Fruit fly (Drosophila melanogaster) whole organism, embryonic: ENCODE measurements around the gene CG31633.

ENCODE experiments used
- BtbVII ChIP-seq: fragments of 200-800 bp; sonication (Bioruptor generic); optimal IDR thresholded peaks from 3 replicates; lab custom pipeline; 2017; ENCODE audit warnings: missing biosample characterization, mild to moderate bottlenecking, missing genetic modification characterization
- CG11398 ChIP-seq: fragments of 200-800 bp; sonication (Bioruptor generic); optimal IDR thresholded peaks from 2 replicates; lab custom pipeline; 2016; ENCODE audit warnings: missing biosample characterization, missing genetic modification characterization
- CG15011 ChIP-seq: fragments of 200-800 bp; sonication (Bioruptor generic); optimal IDR thresholded peaks from 3 replicates; lab custom pipeline; 2018; ENCODE audit warnings: missing biosample characterization, mild to moderate bottlenecking, missing genetic modification characterization
- CG15479 ChIP-seq: fragments of 200-800 bp; sonication (Bioruptor generic); optimal IDR thresholded peaks from 3 replicates; lab custom pipeline; 2019; ENCODE audit warnings: missing biosample characterization, mild to moderate bottlenecking, missing genetic modification characterization, moderate library complexity
- CG1602 ChIP-seq: fragments of 200-800 bp; sonication (Bioruptor generic); optimal IDR thresholded peaks from 3 replicates; lab custom pipeline; 2016; ENCODE audit warnings: missing biosample characterization, missing genetic modification characterization
- CG1603 ChIP-seq: fragments of 200-800 bp; sonication (Bioruptor generic); optimal IDR thresholded peaks from 2 replicates; lab custom pipeline; 2019; ENCODE audit warnings: missing biosample characterization, mild to moderate bottlenecking, missing genetic modification characterization, moderate library complexity
- CG16779 ChIP-seq: fragments of 200-800 bp; sonication (Bioruptor generic); IDR thresholded peaks from 2 replicates; pipeline ENCODE4 v1.3.6; 2022; ENCODE audit warnings: missing biosample characterization, missing genetic modification characterization
- CG17186 ChIP-seq: fragments of 200-800 bp; sonication (Bioruptor generic); optimal IDR thresholded peaks from 3 replicates; lab custom pipeline; 2017; ENCODE audit warnings: missing biosample characterization, missing genetic modification reagents, missing genetic modification characterization
- CG2199 ChIP-seq: fragments of 200-800 bp; sonication (Bioruptor generic); IDR thresholded peaks from 3 replicates; pipeline ENCODE4 v1.3.6; 2022; ENCODE audit warnings: missing biosample characterization, missing genetic modification characterization
- CG30431 ChIP-seq: fragments of 200-800 bp; sonication (Bioruptor generic); optimal IDR thresholded peaks from 2 replicates; lab custom pipeline; 2017; ENCODE audit warnings: missing biosample characterization, missing genetic modification characterization
- CG34224 ChIP-seq: fragments of 200-800 bp; sonication (Bioruptor generic); IDR thresholded peaks from 3 replicates; pipeline ENCODE4 v1.3.6; 2022; ENCODE audit warnings: missing biosample characterization, missing genetic modification characterization; ENCODE audit not compliant: partially characterized antibody
- CG4360 ChIP-seq: fragments of 200-800 bp; sonication (Bioruptor generic); IDR thresholded peaks from 2 replicates; pipeline ENCODE4 v1.3.6; 2022; ENCODE audit warnings: missing biosample characterization, missing genetic modification characterization
- CG4730 ChIP-seq: fragments of 200-800 bp; sonication (Bioruptor generic); IDR thresholded peaks from 2 replicates; pipeline ENCODE4 v1.3.6; 2022; ENCODE audit warnings: missing biosample characterization, missing genetic modification characterization
- CG4820 ChIP-seq: fragments of 200-800 bp; sonication (Bioruptor generic); optimal IDR thresholded peaks from 3 replicates; lab custom pipeline; 2016; ENCODE audit warnings: missing biosample characterization, missing genetic modification characterization
- CG4854 ChIP-seq: fragments of 200-800 bp; sonication (Bioruptor generic); optimal IDR thresholded peaks from 2 replicates; lab custom pipeline; 2016; ENCODE audit warnings: missing biosample characterization, missing genetic modification characterization, inconsistent platforms
- CG6683 ChIP-seq: fragments of 200-800 bp; sonication (Bioruptor generic); optimal IDR thresholded peaks from 2 replicates; lab custom pipeline; 2017; ENCODE audit warnings: missing biosample characterization, mild to moderate bottlenecking, missing genetic modification characterization, missing genetic modification reagents
- CG7556 ChIP-seq: fragments of 200-800 bp; sonication (Bioruptor generic); optimal IDR thresholded peaks from 2 replicates; lab custom pipeline; 2017; ENCODE audit warnings: missing biosample characterization, mild to moderate bottlenecking, missing genetic modification characterization
- CG8089 ChIP-seq: fragments of 200-800 bp; sonication (Bioruptor generic); optimal IDR thresholded peaks from 3 replicates; lab custom pipeline; 2016; ENCODE audit warnings: missing biosample characterization, missing genetic modification characterization
- CG8765 ChIP-seq: fragments of 200-800 bp; sonication (Bioruptor generic); IDR thresholded peaks from 2 replicates; pipeline ENCODE4 v1.3.6; 2022; ENCODE audit warnings: missing biosample characterization, missing genetic modification characterization
- CG9437 ChIP-seq: fragments of 200-800 bp; sonication (Bioruptor generic); optimal IDR thresholded peaks from 2 replicates; lab custom pipeline; 2018; ENCODE audit warnings: missing biosample characterization, mild to moderate bottlenecking, missing genetic modification characterization
- CG9609 ChIP-seq: fragments of 200-800 bp; sonication (Bioruptor generic); optimal IDR thresholded peaks from 3 replicates; lab custom pipeline; 2016; ENCODE audit warnings: missing biosample characterization, missing genetic modification characterization
- Dfd ChIP-seq, 2 experiments: fragments of >200 bp; optimal IDR thresholded peaks; 2 replicates each; lab custom pipeline; 2017; ENCODE audit warnings: missing biosample characterization in 2 of 2, missing genetic modification characterization in 2 of 2
- Dip2 ChIP-seq: fragments of 200-800 bp; sonication (Bioruptor generic); IDR thresholded peaks from 2 replicates; pipeline ENCODE4 v1.3.6; 2022; ENCODE audit warnings: missing biosample characterization, missing genetic modification characterization
- Eip74EF ChIP-seq, 2 experiments: fragments of 200-800 bp in 1 of 2; fragments of >200 bp in 1 of 2; sonication (Bioruptor generic) in 1 of 2; optimal IDR thresholded peaks; 2 replicates each; lab custom pipeline; 2017 to 2019; ENCODE audit warnings: missing biosample characterization in 2 of 2, missing genetic modification characterization in 2 of 2, mild to moderate bottlenecking in 1 of 2, moderate library complexity in 1 of 2
- Hey ChIP-seq: fragments of 200-800 bp; sonication (Bioruptor generic); optimal IDR thresholded peaks from 3 replicates; lab custom pipeline; 2018; ENCODE audit warnings: missing biosample characterization, mild to moderate bottlenecking, missing genetic modification characterization
- Kr ChIP-seq: fragments of 200-800 bp; sonication (Bioruptor generic); optimal IDR thresholded peaks from 2 replicates; lab custom pipeline; 2017; ENCODE audit warnings: missing biosample characterization, mild to moderate bottlenecking, missing genetic modification characterization
- MTF-1 ChIP-seq: fragments of 200-800 bp; sonication (Bioruptor generic); optimal IDR thresholded peaks from 2 replicates; lab custom pipeline; 2018; ENCODE audit warnings: missing biosample characterization, mild to moderate bottlenecking, missing genetic modification characterization, borderline replicate concordance
- Med ChIP-seq: fragments of 200-800 bp; sonication (Bioruptor generic); peaks from one replicate; lab custom pipeline; 2016; ENCODE audit warnings: missing biosample characterization, missing genetic modification characterization, mild to moderate bottlenecking, inconsistent platforms, moderate library complexity
- Mes4 ChIP-seq: fragments of 200-800 bp; sonication (Bioruptor generic); optimal IDR thresholded peaks from 2 replicates; lab custom pipeline; 2016; ENCODE audit warnings: missing biosample characterization, missing genetic modification characterization
- Mrtf ChIP-seq: fragments of 200-800 bp; sonication (Bioruptor generic); IDR thresholded peaks from 3 replicates; pipeline ENCODE4 v1.3.6; 2022; ENCODE audit warnings: missing biosample characterization, missing genetic modification characterization
- NC2β ChIP-seq: fragments of 200-800 bp; sonication (Bioruptor generic); optimal IDR thresholded peaks from 2 replicates; lab custom pipeline; 2016; ENCODE audit warnings: missing biosample characterization, missing genetic modification characterization
- Rfx ChIP-seq: fragments of 200-800 bp; sonication (Bioruptor generic); IDR thresholded peaks from 2 replicates; pipeline ENCODE4 v1.3.6; 2022; ENCODE audit warnings: missing biosample characterization, missing genetic modification characterization
- al ChIP-seq: fragments of 200-800 bp; sonication (Bioruptor generic); IDR thresholded peaks from 2 replicates; pipeline ENCODE4 v1.3.6; 2022; ENCODE audit warnings: missing biosample characterization, missing genetic modification characterization
- bigmax ChIP-seq: fragments of 200-800 bp; sonication (Bioruptor generic); optimal IDR thresholded peaks from 2 replicates; lab custom pipeline; 2018; ENCODE audit warnings: missing biosample characterization, mild to moderate bottlenecking, missing genetic modification characterization
- chif ChIP-seq, 2 experiments: fragments of 200-800 bp; sonication (Bioruptor generic); optimal IDR thresholded peaks; 3 replicates each; lab custom pipeline; 2016; ENCODE audit warnings: missing biosample characterization in 2 of 2, missing genetic modification characterization in 2 of 2
- chn ChIP-seq: fragments of 200-800 bp; sonication (Bioruptor generic); optimal IDR thresholded peaks from 2 replicates; lab custom pipeline; 2016; ENCODE audit warnings: missing biosample characterization, missing genetic modification characterization
- da ChIP-seq: fragments of 200-800 bp; sonication (Bioruptor generic); optimal IDR thresholded peaks from 2 replicates; lab custom pipeline; 2016; ENCODE audit warnings: missing biosample characterization, missing genetic modification characterization
- en ChIP-seq: fragments of 200-800 bp; sonication (Bioruptor generic); optimal IDR thresholded peaks from 2 replicates; lab custom pipeline; 2016; ENCODE audit warnings: missing biosample characterization, missing genetic modification characterization
- fd64A ChIP-seq: fragments of 200-800 bp; sonication (Bioruptor generic); optimal IDR thresholded peaks from 3 replicates; lab custom pipeline; 2018; ENCODE audit warnings: missing biosample characterization, mild to moderate bottlenecking, missing genetic modification characterization
- gsb ChIP-seq: fragments of 200-800 bp; sonication (Bioruptor generic); IDR thresholded peaks from 2 replicates; pipeline ENCODE4 v1.3.6; 2022; ENCODE audit warnings: missing biosample characterization, missing genetic modification characterization
- ham ChIP-seq: fragments of 200-800 bp; sonication (Bioruptor generic); IDR thresholded peaks from 2 replicates; pipeline ENCODE4 v1.3.6; 2022; ENCODE audit warnings: missing biosample characterization, missing genetic modification characterization
- kay ChIP-seq: fragments of 200-800 bp; sonication (Bioruptor generic); optimal IDR thresholded peaks from 2 replicates; lab custom pipeline; 2016; ENCODE audit warnings: missing biosample characterization, missing genetic modification characterization
- mam ChIP-seq: fragments of 200-800 bp; sonication (Bioruptor generic); optimal IDR thresholded peaks from 3 replicates; lab custom pipeline; 2016; ENCODE audit warnings: missing biosample characterization, missing genetic modification characterization
- nmo ChIP-seq: fragments of 200-800 bp; sonication (Bioruptor generic); optimal IDR thresholded peaks from 2 replicates; lab custom pipeline; 2018; ENCODE audit warnings: missing biosample characterization, mild to moderate bottlenecking, missing genetic modification characterization, moderate library complexity
- peb ChIP-seq: fragments of 200-800 bp; sonication (Bioruptor generic); IDR thresholded peaks from 2 replicates; pipeline ENCODE4 v1.3.6; 2022; ENCODE audit warnings: missing biosample characterization, missing genetic modification characterization
- repo ChIP-seq: fragments of 200-800 bp; sonication (Bioruptor generic); optimal IDR thresholded peaks from 2 replicates; lab custom pipeline; 2016; ENCODE audit warnings: missing biosample characterization, missing genetic modification characterization
- ro ChIP-seq: fragments of 200-800 bp; sonication (Bioruptor generic); IDR thresholded peaks from 2 replicates; pipeline ENCODE4 v1.3.6; 2022; ENCODE audit warnings: missing biosample characterization, missing genetic modification characterization
- so ChIP-seq: fragments of 200-800 bp; sonication (Bioruptor generic); IDR thresholded peaks from 3 replicates; pipeline ENCODE4 v1.3.6; 2022; ENCODE audit warnings: missing biosample characterization, missing genetic modification characterization
- sqz ChIP-seq: fragments of 200-800 bp; sonication (Bioruptor generic); optimal IDR thresholded peaks from 3 replicates; lab custom pipeline; 2018; ENCODE audit warnings: missing biosample characterization, mild to moderate bottlenecking, missing genetic modification characterization
- trem ChIP-seq: fragments of 200-800 bp; optimal IDR thresholded peaks from 3 replicates; lab custom pipeline; 2019; ENCODE audit warnings: missing biosample characterization, mild to moderate bottlenecking, missing genetic modification characterization, moderate library complexity
- tup ChIP-seq: fragments of 200-800 bp; sonication (Bioruptor generic); optimal IDR thresholded peaks from 2 replicates; lab custom pipeline; 2016; ENCODE audit warnings: missing biosample characterization, mild to moderate bottlenecking, missing genetic modification characterization, moderate library complexity

CG31633 gene

DNA sequence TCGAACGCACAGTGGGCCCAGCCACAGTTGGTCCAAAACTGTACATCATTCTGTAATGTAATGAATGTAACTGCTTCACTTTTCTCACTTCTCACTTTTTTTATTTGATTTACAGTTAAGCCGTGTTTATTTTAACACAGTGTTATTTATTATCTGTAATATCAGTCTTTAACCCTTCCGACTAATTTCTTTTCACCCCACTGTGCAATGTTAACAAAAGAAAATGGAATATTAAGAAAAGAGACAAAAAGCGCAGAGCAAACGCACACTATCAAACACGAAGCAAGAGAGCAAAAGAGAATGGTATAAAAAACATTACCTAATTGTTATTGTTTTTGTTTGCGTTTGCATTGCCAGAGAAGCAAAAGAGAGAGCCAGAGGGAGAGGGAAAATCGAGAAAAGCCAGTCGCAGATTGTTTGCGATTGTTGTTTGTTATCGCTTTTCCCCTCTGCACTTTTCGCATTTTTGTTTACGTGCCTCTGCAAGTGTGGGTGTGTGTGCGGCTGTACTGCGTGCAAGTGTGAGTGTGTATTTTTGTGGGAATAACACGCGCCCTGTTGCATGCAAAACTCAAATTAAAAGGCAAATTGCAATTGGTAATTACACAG, 8.9 kb downstream of the CG31633 start (continued):
- TF ChIP-seq CG4360 (GFP tag; lab: Robert Waterston, UW) (peak; percentile 80), CG15479 (GFP tag; lab: Kevin White, UChicago) (peak; percentile 89), da (GFP tag; lab: Kevin White, UChicago) (peak; percentile 97), Hey (peak; percentile 80), Kr (GFP tag; lab: Kevin White, UChicago) (peak; percentile 98), Dfd (GFP tag; optimal IDR thresholded peaks at IDR 0.05; lab: Kevin White, UChicago) (no peak), Med (peak; percentile 100), kay (GFP tag; lab: Kevin White, UChicago) (peak; percentile 96), CG8089 (GFP tag; lab: Kevin White, UChicago) (peak; percentile 98), so (GFP tag; lab: Robert Waterston, UW) (peak; percentile 97), MTF-1 (GFP tag; lab: Kevin White, UChicago) (peak; percentile 96), mam (GFP tag; lab: Kevin White, UChicago) (peak; percentile 98), CG17186 (GFP tag; lab: Kevin White, UChicago) (peak; percentile 93), ham (GFP tag; lab: Robert Waterston, UW) (peak; percentile 85), chn (GFP tag; lab: Kevin White, UChicago) (peak; percentile 99), trem (peak; percentile 96), Mrtf (GFP tag; lab: Robert Waterston, UW) (peak; percentile 94), CG30431 (peak; percentile 98), CG9437 (GFP tag; lab: Kevin White, UChicago) (peak; percentile 95), Eip74EF (GFP tag; optimal IDR thresholded peaks at IDR 0.05; lab: Kevin White, UChicago) (peak in 1 of 2 experiments; percentile 99), CG8765 (GFP tag; lab: Robert Waterston, UW) (peak; percentile 92), CG6683 (GFP tag; lab: Kevin White, UChicago) (peak; percentile 94), CG4820 (GFP tag; lab: Kevin White, UChicago) (peak; percentile 97), al (GFP tag; lab: Robert Waterston, UW) (peak; percentile 92), Mes4 (GFP tag; lab: Kevin White, UChicago) (peak; percentile 99), CG7556 (peak; percentile 98), ro (GFP tag; lab: Robert Waterston, UW) (peak; percentile 90), BtbVII (peak; percentile 98), Dip2 (GFP tag; lab: Robert Waterston, UW) (peak; percentile 55; the same call in 1 of the 2 replicates), CG4854 (GFP tag; lab: Kevin White, UChicago) (peak; percentile 98), CG1603 (tag; lab: Kevin White, UChicago) (peak; percentile 98), CG34224 (GFP tag; lab: Robert Waterston, UW) (no peak), CG9609 (GFP tag; lab: Kevin White, UChicago) (peak; percentile 98), tup (GFP tag; lab: Kevin White, UChicago) (peak; percentile 97), CG4730 (GFP tag; lab: Robert Waterston, UW) (peak; percentile 95), chif (GFP tag; optimal IDR thresholded peaks at IDR 0.05; lab: Kevin White, UChicago) (peak; percentile 98 to 99), CG2199 (GFP tag; lab: Robert Waterston, UW) (peak; percentile 98), CG15011 (peak; percentile 96), NC2β (GFP tag; lab: Kevin White, UChicago) (peak; percentile 99), CG16779 (GFP tag; lab: Robert Waterston, UW) (peak; percentile 93), Rfx (peak; percentile 97), peb (GFP tag; lab: Robert Waterston, UW) (peak; percentile 94), sqz (GFP tag; lab: Kevin White, UChicago) (peak; percentile 99), repo (peak; percentile 98), CG1602 (GFP tag; lab: Kevin White, UChicago) (peak; percentile 98), en (GFP tag; lab: Kevin White, UChicago) (peak; percentile 98), bigmax (GFP tag; lab: Kevin White, UChicago) (peak; percentile 70), fd64A (GFP tag; lab: Kevin White, UChicago) (peak; percentile 97), nmo (GFP tag; lab: Kevin White, UChicago) (peak; percentile 98), CG11398 (GFP tag; lab: Kevin White, UChicago) (peak; percentile 99), gsb (GFP tag; lab: Robert Waterston, UW) (peak; percentile 94)
